Worm (Caenorhabditis elegans) whole organism, late embryonic: ENCODE measurements around the gene K09H11.6.

Experiments
- F13H6.1 ChIP-seq: sonication (generic microtip); optimal IDR thresholded peaks from 2 replicates; lab custom pipeline; 2016; ENCODE audit warnings: missing genetic modification characterization, missing compliant biosample characterization
- T23F11.4 ChIP-seq: fragments of 200-800 bp; sonication (Bioruptor generic); optimal IDR thresholded peaks from 2 replicates; lab custom pipeline; 2018; ENCODE audit warnings: mild to moderate bottlenecking, missing genetic modification characterization, missing compliant biosample characterization
- ceh-22 ChIP-seq: sonication (generic microtip); optimal IDR thresholded peaks from 2 replicates; lab custom pipeline; 2017; ENCODE audit warnings: missing biosample characterization, missing genetic modification characterization
- ceh-30 ChIP-seq: fragments of 150-350 bp; optimal IDR thresholded peaks from 2 replicates; lab custom pipeline; 2014; ENCODE audit warnings: missing biosample characterization, missing genetic modification characterization
- syd-9 ChIP-seq: sonication (generic microtip); optimal IDR thresholded peaks from 2 replicates; lab custom pipeline; 2016; ENCODE audit warnings: mild to moderate bottlenecking, missing genetic modification characterization, moderate library complexity, missing compliant biosample characterization

- TF ChIP-seq F13H6.1 (tag; lab: Kevin White, UChicago) (no peak), syd-9 (tag; lab: Kevin White, UChicago) (no peak), ceh-22 (tag; lab: Kevin White, UChicago) (no peak), T23F11.4 (GFP tag; lab: Kevin White, UChicago) (no peak), ceh-30 (no peak)
These were observed 46.7 kb upstream of the K09H11.6 start, which contains the start of gene fbxa-183 for ce11 chrV:5782687-5783086.
